Worm (Caenorhabditis elegans) whole organism, mixed stage, embryonic: ENCODE measurements around the gene kynu-1.
A peak's percentile ranks its signal among the peaks of the same experiment; 100 is the strongest.

Experiments used
- blmp-1 ChIP-seq: fragments of 150-350 bp; optimal IDR thresholded peaks from 2 replicates; lab custom pipeline; 2014; ENCODE audit warnings: missing biosample characterization, missing genetic modification characterization
- ceh-43 ChIP-seq: fragments of 200-800 bp; sonication (Bioruptor generic); optimal IDR thresholded peaks from 2 replicates; lab custom pipeline; 2018; ENCODE audit warnings: mild to moderate bottlenecking, missing genetic modification characterization, moderate library complexity, missing compliant biosample characterization
- ceh-83 ChIP-seq: fragments of 200-800 bp; sonication (Bioruptor generic); optimal IDR thresholded peaks from 2 replicates; lab custom pipeline; 2018; ENCODE audit warnings: mild to moderate bottlenecking, missing genetic modification characterization, missing compliant biosample characterization
- cnd-1 ChIP-seq: fragments of 200-800 bp; sonication (Bioruptor generic); optimal IDR thresholded peaks from 2 replicates; lab custom pipeline; 2018; ENCODE audit warnings: mild to moderate bottlenecking, missing genetic modification characterization, missing compliant biosample characterization
- elt-1 ChIP-seq: sonication (generic microtip); optimal IDR thresholded peaks from 2 replicates; lab custom pipeline; 2017; ENCODE audit warnings: missing genetic modification characterization, mild to moderate bottlenecking, missing compliant biosample characterization, antibody characterized with exemption, moderate library complexity, borderline replicate concordance; ENCODE audit not compliant: insufficient read depth
- flh-1 ChIP-seq: fragments of 200-800 bp; sonication (Bioruptor generic); optimal IDR thresholded peaks from 2 replicates; lab custom pipeline; 2018; ENCODE audit warnings: mild to moderate bottlenecking, missing genetic modification characterization, moderate library complexity, missing compliant biosample characterization
- ham-2 ChIP-seq: fragments of 200-800 bp; sonication (Bioruptor generic); optimal IDR thresholded peaks from 2 replicates; lab custom pipeline; 2018; ENCODE audit warnings: mild to moderate bottlenecking, missing genetic modification characterization, missing compliant biosample characterization
- mab-5 ChIP-seq: fragments of 150-350 bp; optimal IDR thresholded peaks from 2 replicates; lab custom pipeline; 2014; ENCODE audit warnings: missing biosample characterization, missing genetic modification characterization
- mls-2 ChIP-seq: sonication (generic microtip); optimal IDR thresholded peaks from 2 replicates; lab custom pipeline; 2016; ENCODE audit warnings: mild to moderate bottlenecking, missing genetic modification characterization, moderate library complexity, missing compliant biosample characterization
- nhr-12 ChIP-seq: fragments of 150-350 bp; optimal IDR thresholded peaks from 2 replicates; lab custom pipeline; 2014; ENCODE audit warnings: missing biosample characterization, missing genetic modification characterization
- nhr-2 ChIP-seq: fragments of 150-350 bp; optimal IDR thresholded peaks from 2 replicates; lab custom pipeline; 2014; ENCODE audit warnings: missing biosample characterization, missing genetic modification characterization
- nhr-237 ChIP-seq: fragments of 150-350 bp; optimal IDR thresholded peaks from 2 replicates; lab custom pipeline; 2014; ENCODE audit warnings: missing biosample characterization, missing genetic modification characterization
- nhr-28 ChIP-seq: fragments of 150-350 bp; optimal IDR thresholded peaks from 2 replicates; lab custom pipeline; 2014; ENCODE audit warnings: missing biosample characterization, missing genetic modification characterization
- nhr-76 ChIP-seq: sonication (generic microtip); optimal IDR thresholded peaks from 2 replicates; lab custom pipeline; 2017; ENCODE audit warnings: missing biosample characterization, missing genetic modification characterization
- sem-2 ChIP-seq: fragments of 200-800 bp; sonication (Bioruptor generic); optimal IDR thresholded peaks from 2 replicates; lab custom pipeline; 2018; ENCODE audit warnings: mild to moderate bottlenecking, missing genetic modification characterization, missing compliant biosample characterization
- sptf-1 ChIP-seq: sonication (generic microtip); optimal IDR thresholded peaks from 2 replicates; lab custom pipeline; 2017; ENCODE audit warnings: mild to moderate bottlenecking, missing genetic modification characterization, moderate library complexity, missing compliant biosample characterization
- tbx-8 ChIP-seq: fragments of 200-800 bp; sonication (Bioruptor generic); optimal IDR thresholded peaks from 2 replicates; lab custom pipeline; 2018; ENCODE audit warnings: mild to moderate bottlenecking, missing genetic modification characterization, moderate library complexity, missing compliant biosample characterization
- unc-120 ChIP-seq: sonication (generic microtip); optimal IDR thresholded peaks from 2 replicates; lab custom pipeline; 2017; ENCODE audit warnings: missing genetic modification characterization, missing compliant biosample characterization; ENCODE audit not compliant: poor library complexity, severe bottlenecking
- unc-39 ChIP-seq: fragments of 150-350 bp; optimal IDR thresholded peaks from 2 replicates; lab custom pipeline; 2014; ENCODE audit warnings: missing biosample characterization, missing genetic modification characterization
- unc-62 ChIP-seq: fragments of 150-350 bp; optimal IDR thresholded peaks from 2 replicates; lab custom pipeline; 2014; ENCODE audit warnings: missing biosample characterization, missing genetic modification reagents, missing genetic modification characterization
- ztf-11 ChIP-seq: fragments of 150-350 bp; optimal IDR thresholded peaks from 2 replicates; lab custom pipeline; 2014; ENCODE audit warnings: missing biosample characterization, missing genetic modification characterization

kynu-1 gene

DNA sequence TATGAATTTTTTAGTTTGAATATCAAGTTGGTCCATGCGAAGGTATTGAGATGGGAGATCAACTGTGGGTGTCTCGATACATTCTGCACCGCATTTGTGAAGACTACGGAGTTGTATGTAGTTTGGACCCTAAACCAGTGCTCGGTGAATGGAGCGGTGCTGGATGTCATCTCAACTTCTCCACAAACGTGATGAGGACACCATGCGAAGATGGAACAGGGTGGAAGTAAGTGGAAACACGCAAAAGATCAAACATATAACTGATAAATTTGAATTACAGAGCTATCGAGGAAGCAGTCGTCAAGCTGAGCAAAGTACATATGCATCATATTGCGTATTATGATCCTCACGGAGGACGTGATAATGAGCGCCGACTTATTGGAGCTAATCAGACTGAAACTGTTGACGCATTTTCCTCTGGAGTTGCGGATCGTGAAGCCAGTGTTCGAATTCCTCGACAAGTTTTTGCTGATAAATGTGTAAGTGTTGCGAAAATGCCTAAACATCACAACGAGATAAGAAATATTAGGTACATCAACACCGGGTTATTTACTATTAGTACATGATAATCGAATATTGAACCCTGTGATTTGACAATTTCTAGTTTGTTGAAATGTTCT is 49.9 kb downstream of the kynu-1 start:
- TF ChIP-seq ceh-83 (GFP tag; lab: Kevin White, UChicago) (no peak), nhr-237 (tag; lab: Kevin White, UChicago) (no peak), mls-2 (tag; lab: Kevin White, UChicago) (no peak), nhr-2 (no peak), nhr-12 (tag; lab: Kevin White, UChicago) (no peak), tbx-8 (GFP tag; lab: Kevin White, UChicago) (no peak), nhr-28 (tag; lab: Kevin White, UChicago) (no peak), mab-5 (no peak)

DNA sequence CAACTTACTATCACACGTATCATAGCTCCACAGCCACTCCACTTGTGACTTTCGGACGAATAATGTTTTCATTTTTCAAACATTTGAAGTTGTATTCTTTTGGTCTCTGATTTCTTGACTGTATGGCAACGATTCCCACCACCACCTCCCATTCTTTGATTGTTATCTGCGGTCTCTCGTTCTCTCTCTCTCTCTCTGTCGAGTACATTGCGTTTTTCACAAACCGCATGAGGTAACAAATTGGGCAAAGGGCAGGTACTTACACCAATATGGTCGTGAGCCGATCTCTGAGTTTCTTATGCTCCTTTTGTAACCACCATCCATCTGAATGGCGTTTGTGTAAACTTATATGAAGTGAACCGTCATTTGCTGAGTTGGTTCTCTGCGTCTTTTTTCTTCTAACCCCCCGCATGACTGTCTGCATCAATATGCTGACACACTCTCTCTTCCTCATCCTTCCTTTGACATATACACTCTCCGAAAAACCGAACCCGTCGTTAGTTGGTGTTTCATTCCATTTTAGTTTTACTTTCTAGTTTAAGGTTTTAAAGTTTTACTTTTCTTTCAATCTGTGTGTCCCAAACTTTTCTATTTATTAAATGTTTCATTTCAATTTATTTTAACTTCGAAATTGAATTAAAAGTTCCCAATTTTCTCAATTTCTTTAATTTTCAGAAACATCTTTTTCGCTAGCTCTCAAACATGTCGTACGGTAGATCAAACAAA is 51.4 kb downstream of the kynu-1 start, which contains the start of gene gln-1:
Gene gln-1, plus strand, starts transcription at position 676 of the 726 bp plus-strand sequence.
- TF ChIP-seq tbx-8 (GFP tag; lab: Kevin White, UChicago) (no peak), unc-62 (GFP tag; lab: Kevin White, UChicago) (peak; percentile 22), flh-1 (GFP tag; lab: Kevin White, UChicago) (no peak), sptf-1 (tag; lab: Kevin White, UChicago) (no peak), nhr-12 (tag; lab: Kevin White, UChicago) (no peak), ceh-43 (GFP tag; lab: Kevin White, UChicago) (no peak), nhr-28 (tag; lab: Kevin White, UChicago) (no peak), cnd-1 (tag; lab: Kevin White, UChicago) (no peak), mls-2 (tag; lab: Kevin White, UChicago) (no peak), unc-39 (tag; lab: Kevin White, UChicago) (no peak), sem-2 (GFP tag; lab: Kevin White, UChicago) (no peak), unc-120 (tag; lab: Kevin White, UChicago) (no peak), nhr-76 (tag; lab: Kevin White, UChicago) (no peak), ztf-11 (tag; lab: Kevin White, UChicago) (no peak), blmp-1 (tag; lab: Kevin White, UChicago) (no peak), elt-1 (tag; lab: Kevin White, UChicago) (peak; percentile 34), ham-2 (peak; percentile 7), nhr-2 (peak; percentile 4)
